Worm (Caenorhabditis elegans) whole organism, L1 larva: ENCODE data around the gene srw-26.

Experiments used
- C16A3.4 ChIP-seq: fragments of 150-350 bp; optimal IDR thresholded peaks from 2 replicates; lab custom pipeline; 2014; ENCODE audit warnings: missing biosample characterization, missing genetic modification characterization
- Y116A8C.19 ChIP-seq: sonication (generic microtip); optimal IDR thresholded peaks from 2 replicates; lab custom pipeline; 2016; ENCODE audit warnings: missing compliant biosample characterization, missing genetic modification characterization, borderline replicate concordance
- aha-1 ChIP-seq: fragments of 150-350 bp; optimal IDR thresholded peaks from 2 replicates; lab custom pipeline; 2014; ENCODE audit warnings: missing biosample characterization, missing genetic modification characterization
- aly-2 ChIP-seq: fragments of 150-350 bp; optimal IDR thresholded peaks from 2 replicates; lab custom pipeline; 2014; ENCODE audit warnings: missing biosample characterization, missing genetic modification characterization
- ama-1 ChIP-seq: fragments of 150-350 bp; optimal IDR thresholded peaks from 2 replicates; lab custom pipeline; 2014
- blmp-1 ChIP-seq: fragments of 150-350 bp; optimal IDR thresholded peaks from 2 replicates; lab custom pipeline; 2014; ENCODE audit warnings: missing biosample characterization, missing genetic modification characterization
- ceh-8 ChIP-seq: fragments of 200-800 bp; sonication (Bioruptor generic); optimal IDR thresholded peaks from 2 replicates; lab custom pipeline; 2018; ENCODE audit warnings: mild to moderate bottlenecking, missing genetic modification characterization, moderate library complexity, missing compliant biosample characterization
- ceh-88 ChIP-seq: fragments of 200-800 bp; sonication (Bioruptor generic); IDR thresholded peaks from 2 replicates; pipeline ENCODE4 v1.3.6; 2022; ENCODE audit warnings: missing genetic modification characterization, missing compliant biosample characterization
- ces-1 ChIP-seq: fragments of 150-350 bp; optimal IDR thresholded peaks from 2 replicates; lab custom pipeline; 2014; ENCODE audit warnings: missing biosample characterization, missing genetic modification reagents, missing genetic modification characterization
- efl-1 ChIP-seq, 4 experiments: fragments of 150-350 bp; optimal IDR thresholded peaks in 3 of 4; peaks in 1 of 4; 1 replicate in 1 of 4; 2 replicates in 3 of 4; lab custom pipeline; 2014; ENCODE audit warnings: missing biosample characterization in 2 of 4, missing genetic modification characterization in 2 of 4, missing genetic modification reagents in 2 of 4
- egl-13 ChIP-seq: sonication (generic microtip); optimal IDR thresholded peaks from 2 replicates; lab custom pipeline; 2016; ENCODE audit warnings: missing genotype, missing genetic modification reagents, missing genetic modification characterization, missing compliant biosample characterization
- elt-2 ChIP-seq: sonication (generic microtip); optimal IDR thresholded peaks from 2 replicates; lab custom pipeline; 2016; ENCODE audit warnings: missing genetic modification characterization, mild to moderate bottlenecking, inconsistent platforms, missing compliant biosample characterization, missing genetic modification reagents
- fkh-10 ChIP-seq: sonication (generic microtip); optimal IDR thresholded peaks from 2 replicates; lab custom pipeline; 2017; ENCODE audit warnings: missing biosample characterization, missing genetic modification reagents, missing genetic modification characterization
- fkh-4 ChIP-seq: sonication (generic microtip); optimal IDR thresholded peaks from 2 replicates; lab custom pipeline; 2016; ENCODE audit warnings: missing compliant biosample characterization, missing genetic modification characterization, borderline replicate concordance
- grh-1 ChIP-seq: fragments of 200-800 bp; sonication (Bioruptor generic); IDR thresholded peaks from 2 replicates; pipeline ENCODE4 v1.3.6; 2022; ENCODE audit warnings: missing genetic modification reagents, missing genetic modification characterization, missing compliant biosample characterization
- hlh-17 ChIP-seq: fragments of 200-800 bp; sonication (Bioruptor generic); optimal IDR thresholded peaks from 2 replicates; lab custom pipeline; 2018; ENCODE audit warnings: missing genetic modification characterization, mild to moderate bottlenecking, missing compliant biosample characterization, moderate library complexity, borderline replicate concordance
- hlh-4 ChIP-seq: sonication (generic microtip); optimal IDR thresholded peaks from 2 replicates; lab custom pipeline; 2016; ENCODE audit warnings: mild to moderate bottlenecking, missing genetic modification characterization, missing compliant biosample characterization
- hpl-2 ChIP-seq: fragments of 150-350 bp; optimal IDR thresholded peaks from 2 replicates; lab custom pipeline; 2014; ENCODE audit warnings: missing biosample characterization, missing genetic modification reagents, missing genetic modification characterization
- lin-13 ChIP-seq: fragments of 150-350 bp; optimal IDR thresholded peaks from 2 replicates; lab custom pipeline; 2014; ENCODE audit warnings: missing biosample characterization, missing genetic modification reagents, missing genetic modification characterization
- lsy-2 ChIP-seq, 2 experiments: fragments of 150-350 bp; optimal IDR thresholded peaks; 2 replicates each; lab custom pipeline; 2014; ENCODE audit warnings: missing biosample characterization in 2 of 2, missing genetic modification characterization in 2 of 2
- mep-1 ChIP-seq: fragments of 150-350 bp; optimal IDR thresholded peaks from 2 replicates; lab custom pipeline; 2014; ENCODE audit warnings: missing biosample characterization, missing genetic modification characterization
- nhr-12 ChIP-seq: sonication (generic microtip); optimal IDR thresholded peaks from 2 replicates; lab custom pipeline; 2017; ENCODE audit warnings: missing biosample characterization, missing genetic modification characterization
- nhr-19 ChIP-seq: fragments of 200-800 bp; sonication (Bioruptor generic); conservative IDR thresholded peaks from 2 replicates; pipeline ENCODE4 v1.3.6; 2022; ENCODE audit warnings: missing genetic modification characterization, missing compliant biosample characterization
- nhr-20 ChIP-seq: sonication (generic microtip); optimal IDR thresholded peaks from 2 replicates; lab custom pipeline; 2016; ENCODE audit warnings: mild to moderate bottlenecking, missing genetic modification characterization, missing compliant biosample characterization
- nhr-28 ChIP-seq: fragments of 150-350 bp; optimal IDR thresholded peaks from 2 replicates; lab custom pipeline; 2014; ENCODE audit warnings: missing biosample characterization, missing genetic modification characterization
- nhr-47 ChIP-seq: sonication (generic microtip); optimal IDR thresholded peaks from 2 replicates; lab custom pipeline; 2016; ENCODE audit warnings: mild to moderate bottlenecking, missing genetic modification characterization, moderate library complexity, missing compliant biosample characterization
- nhr-76 ChIP-seq: sonication (generic microtip); optimal IDR thresholded peaks from 2 replicates; lab custom pipeline; 2017; ENCODE audit warnings: missing biosample characterization, missing genetic modification characterization
- nhr-90 ChIP-seq: sonication (generic microtip); optimal IDR thresholded peaks from 2 replicates; lab custom pipeline; 2016; ENCODE audit warnings: mild to moderate bottlenecking, missing genetic modification characterization, missing compliant biosample characterization; ENCODE audit not compliant: poor library complexity
- pag-3 ChIP-seq: sonication (generic microtip); optimal IDR thresholded peaks from 2 replicates; lab custom pipeline; 2017; ENCODE audit warnings: missing genetic modification characterization, mild to moderate bottlenecking, missing compliant biosample characterization, antibody characterized with exemption, borderline replicate concordance; ENCODE audit not compliant: insufficient read depth
- sptf-1 ChIP-seq: fragments of 150-350 bp; optimal IDR thresholded peaks from 2 replicates; lab custom pipeline; 2014; ENCODE audit warnings: missing biosample characterization, missing genetic modification characterization
- sup-37 ChIP-seq: fragments of 200-800 bp; sonication (Bioruptor generic); optimal IDR thresholded peaks from 2 replicates; lab custom pipeline; 2018; ENCODE audit warnings: mild to moderate bottlenecking, missing genetic modification characterization, missing compliant biosample characterization
- tlp-1 ChIP-seq: fragments of 150-350 bp; optimal IDR thresholded peaks from 2 replicates; lab custom pipeline; 2014; ENCODE audit warnings: missing biosample characterization, missing genetic modification characterization
- unc-62 ChIP-seq: fragments of 150-350 bp; optimal IDR thresholded peaks from 2 replicates; lab custom pipeline; 2014; ENCODE audit warnings: missing biosample characterization, missing genetic modification reagents, missing genetic modification characterization
- unc-98 ChIP-seq: fragments of 200-800 bp; sonication (Bioruptor generic); IDR thresholded peaks from 2 replicates; pipeline ENCODE4 v1.3.6; 2022; ENCODE audit warnings: missing genetic modification characterization, missing compliant biosample characterization
- xbp-1 ChIP-seq: sonication (generic microtip); optimal IDR thresholded peaks from 2 replicates; lab custom pipeline; 2016; ENCODE audit warnings: missing genetic modification characterization, missing compliant biosample characterization
- zip-4 ChIP-seq: fragments of 200-800 bp; sonication (Bioruptor generic); optimal IDR thresholded peaks from 2 replicates; lab custom pipeline; 2018; ENCODE audit warnings: mild to moderate bottlenecking, missing genetic modification characterization, moderate library complexity, missing compliant biosample characterization
- ztf-4 ChIP-seq: fragments of 150-350 bp; optimal IDR thresholded peaks from 2 replicates; lab custom pipeline; 2014; ENCODE audit warnings: missing biosample characterization, missing genetic modification characterization

The srw-26 gene

ce11 chrV:15920273-15920672 lies 12.0 kb downstream of the srw-26 start, which contains the start of gene F35E8.10:
TSS of gene F35E8.10 (minus strand) at chrV:15920373.
- TF ChIP-seq hpl-2 (GFP tag; lab: Kevin White, UChicago), result no peak
- no peak for TF ChIP-seq mep-1 (tag; lab: Kevin White, UChicago)
- no peak for TF ChIP-seq ceh-88 (GFP tag; lab: Robert Waterston, UW)
- TF ChIP-seq ama-1 (lab: Kevin White, UChicago), result no peak
- TF ChIP-seq ztf-4 (tag; lab: Kevin White, UChicago), result no peak
- TF ChIP-seq nhr-12 (tag; lab: Kevin White, UChicago), result no peak
- no peak for TF ChIP-seq ces-1
- no peak for TF ChIP-seq C16A3.4 (tag; lab: Kevin White, UChicago)
- TF ChIP-seq Y116A8C.19 (tag; lab: Kevin White, UChicago), result no peak
- no peak for TF ChIP-seq pag-3 (tag; lab: Kevin White, UChicago)
- TF ChIP-seq, all 84 proteins: peak for 0

ce11 chrV:15917458-15917857 lies 14.8 kb downstream of the srw-26 start, which contains the start of gene F35E8.9:
TSS of gene F35E8.9 (minus strand) at chrV:15917558.
- TF ChIP-seq hlh-4 (tag; lab: Kevin White, UChicago), result no peak
- TF ChIP-seq aly-2 (tag; lab: Kevin White, UChicago), result no peak
- TF ChIP-seq unc-62 (GFP tag; lab: Kevin White, UChicago), result no peak
- no peak for TF ChIP-seq nhr-47 (tag; lab: Kevin White, UChicago)
- TF ChIP-seq lsy-2 (tag; optimal IDR thresholded peaks at IDR 0.05; lab: Kevin White, UChicago), result no peak
- no peak for TF ChIP-seq nhr-12 (tag; lab: Kevin White, UChicago)
- TF ChIP-seq nhr-19 (GFP tag; lab: Robert Waterston, UW), result no peak
- TF ChIP-seq nhr-20 (tag; lab: Kevin White, UChicago), result no peak
- TF ChIP-seq egl-13 (tag; lab: Kevin White, UChicago), result no peak
- TF ChIP-seq C16A3.4 (tag; lab: Kevin White, UChicago), result no peak
- no peak for TF ChIP-seq fkh-10 (GFP tag; lab: Kevin White, UChicago)
- TF ChIP-seq blmp-1, result no peak
- no peak for TF ChIP-seq nhr-76 (tag; lab: Kevin White, UChicago)
- no peak for TF ChIP-seq hlh-17 (GFP tag; lab: Kevin White, UChicago)
- TF ChIP-seq nhr-28, result no peak
- no peak for TF ChIP-seq aha-1 (tag; lab: Kevin White, UChicago)
- TF ChIP-seq ama-1 (lab: Kevin White, UChicago), result no peak
- no peak for TF ChIP-seq sptf-1 (tag; lab: Kevin White, UChicago)
- no peak for TF ChIP-seq ceh-8 (GFP tag; lab: Kevin White, UChicago)

ce11 chrV:15915919-15916318 lies 16.4 kb downstream of the srw-26 start, which contains the start of gene gst-38:
TSS of gene gst-38 (minus strand) at chrV:15916070.
- TF ChIP-seq elt-2, result peak; percentile 85
- TF ChIP-seq nhr-19 (GFP tag; lab: Robert Waterston, UW), result no peak
- TF ChIP-seq, all 84 proteins: peak for 1

ce11 chrV:15915307-15915706 lies 17.0 kb downstream of the srw-26 start:
- TF ChIP-seq nhr-90 (tag; lab: Kevin White, UChicago), result no peak
- no peak for TF ChIP-seq grh-1 (GFP tag; lab: Robert Waterston, UW)
- no peak for TF ChIP-seq sup-37 (GFP tag; lab: Kevin White, UChicago)
- TF ChIP-seq unc-98, result no peak
- no peak for TF ChIP-seq hpl-2 (GFP tag; lab: Kevin White, UChicago)
- no peak for TF ChIP-seq tlp-1
- TF ChIP-seq aly-2 (tag; lab: Kevin White, UChicago), result no peak
- no peak for TF ChIP-seq ceh-88 (GFP tag; lab: Robert Waterston, UW)
- TF ChIP-seq xbp-1 (tag; lab: Kevin White, UChicago), result no peak
- TF ChIP-seq egl-13 (tag; lab: Kevin White, UChicago), result no peak
- no peak for TF ChIP-seq zip-4
- TF ChIP-seq pag-3 (tag; lab: Kevin White, UChicago), result no peak
- TF ChIP-seq lin-13 (GFP tag; lab: Kevin White, UChicago), result no peak
- TF ChIP-seq fkh-4 (tag; lab: Kevin White, UChicago), result no peak
- TF ChIP-seq efl-1 (optimal IDR thresholded peaks at IDR 0.05; lab: Kevin White, UChicago), result no peak
- no peak for TF ChIP-seq efl-1 (GFP tag; optimal IDR thresholded peaks at IDR 0.05 in 1 of 2; lab: Kevin White, UChicago)
